Fruit fly (Drosophila melanogaster) whole organism, embryonic: ENCODE data around the gene Trpgamma.

ENCODE experiments used
- CG10267 ChIP-seq: fragments of 200-800 bp; sonication (Bioruptor generic); optimal IDR thresholded peaks from 2 replicates; lab custom pipeline; 2018; ENCODE audit warnings: missing biosample characterization, mild to moderate bottlenecking, missing genetic modification characterization, moderate library complexity
- CG11504 ChIP-seq: fragments of 200-800 bp; sonication (Bioruptor generic); optimal IDR thresholded peaks from 3 replicates; lab custom pipeline; 2019; ENCODE audit warnings: missing biosample characterization, mild to moderate bottlenecking, missing genetic modification characterization, moderate library complexity
- CG13624 ChIP-seq: fragments of 200-800 bp; sonication (Bioruptor generic); optimal IDR thresholded peaks from 2 replicates; lab custom pipeline; 2016; ENCODE audit warnings: missing biosample characterization, missing genetic modification characterization
- CG15514 ChIP-seq: fragments of 200-800 bp; sonication (Bioruptor generic); optimal IDR thresholded peaks from 3 replicates; lab custom pipeline; 2017; ENCODE audit warnings: missing biosample characterization, missing genetic modification characterization, mild to moderate bottlenecking, moderate library complexity, missing genetic modification reagents
- CG17328 ChIP-seq: fragments of 200-800 bp; sonication (Bioruptor generic); IDR thresholded peaks from 2 replicates; pipeline ENCODE4 v1.3.6; 2022; ENCODE audit warnings: missing biosample characterization, missing genetic modification characterization
- CG17361 ChIP-seq: fragments of 200-800 bp; sonication (Bioruptor generic); IDR thresholded peaks from 3 replicates; pipeline ENCODE4 v1.3.6; 2022; ENCODE audit warnings: missing biosample characterization, missing genetic modification characterization
- CG4854 ChIP-seq: fragments of 200-800 bp; sonication (Bioruptor generic); optimal IDR thresholded peaks from 2 replicates; lab custom pipeline; 2016; ENCODE audit warnings: missing biosample characterization, missing genetic modification characterization, inconsistent platforms
- CG6654 ChIP-seq: fragments of 200-800 bp; sonication (Bioruptor generic); optimal IDR thresholded peaks from 2 replicates; lab custom pipeline; 2017; ENCODE audit warnings: missing biosample characterization, mild to moderate bottlenecking, missing genetic modification characterization
- CG7556 ChIP-seq: fragments of 200-800 bp; sonication (Bioruptor generic); optimal IDR thresholded peaks from 2 replicates; lab custom pipeline; 2017; ENCODE audit warnings: missing biosample characterization, mild to moderate bottlenecking, missing genetic modification characterization
- CG7839 ChIP-seq: fragments of 200-800 bp; sonication (Bioruptor generic); optimal IDR thresholded peaks from 3 replicates; lab custom pipeline; 2018; ENCODE audit warnings: missing biosample characterization, mild to moderate bottlenecking, missing genetic modification characterization, moderate library complexity
- CG8281 ChIP-seq: fragments of 200-800 bp; sonication (Bioruptor generic); optimal IDR thresholded peaks from 2 replicates; lab custom pipeline; 2018; ENCODE audit warnings: missing biosample characterization, mild to moderate bottlenecking, missing genetic modification characterization, moderate library complexity
- CG8478 ChIP-seq: fragments of >200 bp; optimal IDR thresholded peaks from 2 replicates; lab custom pipeline; 2018
- E2f2 ChIP-seq: fragments of 200-800 bp; sonication (Bioruptor generic); IDR thresholded peaks from 2 replicates; pipeline ENCODE4 v1.3.6; 2022; ENCODE audit warnings: missing biosample characterization, missing genetic modification characterization
- Gsc ChIP-seq: fragments of 200-800 bp; sonication (Bioruptor generic); IDR thresholded peaks from 2 replicates; pipeline ENCODE4 v1.3.6; 2022; ENCODE audit warnings: missing biosample characterization, missing genetic modification characterization
- HLHmδ ChIP-seq: fragments of 200-800 bp; sonication (Bioruptor generic); optimal IDR thresholded peaks from 2 replicates; lab custom pipeline; 2018; ENCODE audit warnings: missing biosample characterization, mild to moderate bottlenecking, missing genetic modification characterization, moderate library complexity
- HmgZ ChIP-seq: fragments of 200-800 bp; sonication (Bioruptor generic); optimal IDR thresholded peaks from 2 replicates; lab custom pipeline; 2018; ENCODE audit warnings: missing biosample characterization, mild to moderate bottlenecking, missing genetic modification characterization
- Hr39 ChIP-seq: fragments of >200 bp; optimal IDR thresholded peaks from 2 replicates; lab custom pipeline; 2017
- MESR4 ChIP-seq: fragments of 200-800 bp; sonication (Bioruptor generic); optimal IDR thresholded peaks from 2 replicates; lab custom pipeline; 2018; ENCODE audit warnings: missing biosample characterization, mild to moderate bottlenecking, missing genetic modification characterization, moderate library complexity
- Med ChIP-seq: fragments of 200-800 bp; sonication (Bioruptor generic); peaks from one replicate; lab custom pipeline; 2016; ENCODE audit warnings: missing biosample characterization, missing genetic modification characterization, mild to moderate bottlenecking, inconsistent platforms, moderate library complexity
- Oli ChIP-seq: fragments of 200-800 bp; sonication (Bioruptor generic); optimal IDR thresholded peaks from 2 replicates; lab custom pipeline; 2018; ENCODE audit warnings: missing biosample characterization, mild to moderate bottlenecking, missing genetic modification characterization, moderate library complexity
- Opbp ChIP-seq: fragments of 200-800 bp; sonication (Bioruptor generic); IDR thresholded peaks from 3 replicates; pipeline ENCODE4 v1.3.6; 2022; ENCODE audit warnings: missing biosample characterization, missing genetic modification characterization; ENCODE audit not compliant: partially characterized antibody
- Pdp1 ChIP-seq, 2 experiments: fragments of 200-800 bp; sonication (Bioruptor generic); optimal IDR thresholded peaks; 3 replicates each; lab custom pipeline; 2016; ENCODE audit warnings: missing biosample characterization in 2 of 2, missing genetic modification characterization in 2 of 2, mild to moderate bottlenecking in 1 of 2, moderate library complexity in 1 of 2
- Stat92E ChIP-seq, 3 experiments: fragments of >200 bp in 2 of 3; fragments of 200-800 bp in 1 of 3; sonication (Bioruptor generic) in 1 of 3; optimal IDR thresholded peaks; 2 replicates each; lab custom pipeline; 2017 to 2019; ENCODE audit warnings: missing biosample characterization in 3 of 3, missing genetic modification characterization in 3 of 3, mild to moderate bottlenecking in 1 of 3, moderate library complexity in 1 of 3
- Taf1 ChIP-seq: fragments of 200-800 bp; sonication (Bioruptor generic); IDR thresholded peaks from 2 replicates; pipeline ENCODE4 v1.3.6; 2022; ENCODE audit warnings: missing biosample characterization, missing genetic modification characterization
- ac ChIP-seq: fragments of 200-800 bp; sonication (Bioruptor generic); optimal IDR thresholded peaks from 3 replicates; lab custom pipeline; 2017; ENCODE audit warnings: missing biosample characterization, mild to moderate bottlenecking, missing genetic modification characterization
- cad ChIP-seq: fragments of >200 bp; optimal IDR thresholded peaks from 2 replicates; lab custom pipeline; 2017; ENCODE audit warnings: missing biosample characterization, missing genetic modification characterization
- danr ChIP-seq: fragments of 200-800 bp; sonication (Bioruptor generic); IDR thresholded peaks from 2 replicates; pipeline ENCODE4 v1.3.6; 2022; ENCODE audit warnings: missing biosample characterization, missing genetic modification characterization
- ems ChIP-seq: fragments of 200-800 bp; sonication (Bioruptor generic); optimal IDR thresholded peaks from 3 replicates; lab custom pipeline; 2016; ENCODE audit warnings: missing biosample characterization, missing genetic modification characterization
- exex ChIP-seq: fragments of 200-800 bp; sonication (Bioruptor generic); optimal IDR thresholded peaks from 4 replicates; lab custom pipeline; 2018; ENCODE audit warnings: missing biosample characterization, mild to moderate bottlenecking, missing genetic modification characterization, moderate library complexity
- gcm ChIP-seq: fragments of 200-800 bp; sonication (Bioruptor generic); optimal IDR thresholded peaks from 2 replicates; lab custom pipeline; 2019; ENCODE audit warnings: missing biosample characterization, mild to moderate bottlenecking, missing genetic modification characterization, moderate library complexity
- gem ChIP-seq: fragments of 200-800 bp; sonication (Bioruptor generic); optimal IDR thresholded peaks from 2 replicates; lab custom pipeline; 2019; ENCODE audit warnings: missing biosample characterization, mild to moderate bottlenecking, missing genetic modification characterization, moderate library complexity
- hkb ChIP-seq, 2 experiments: fragments of 200-800 bp in 1 of 2; fragments of >200 bp in 1 of 2; sonication (Bioruptor generic) in 1 of 2; IDR thresholded peaks in 1 of 2; optimal IDR thresholded peaks in 1 of 2; 2 replicates each; pipeline versions ENCODE4 v1.3.6 to Lab custom; 2017 to 2022; ENCODE audit warnings: missing biosample characterization in 1 of 2, missing genetic modification characterization in 1 of 2
- kay ChIP-seq: fragments of 200-800 bp; sonication (Bioruptor generic); optimal IDR thresholded peaks from 2 replicates; lab custom pipeline; 2016; ENCODE audit warnings: missing biosample characterization, missing genetic modification characterization
- lab ChIP-seq: fragments of 200-800 bp; sonication (Bioruptor generic); optimal IDR thresholded peaks from 3 replicates; lab custom pipeline; 2017; ENCODE audit warnings: missing biosample characterization, missing genetic modification characterization, mild to moderate bottlenecking, moderate library complexity, missing genetic modification reagents
- lov ChIP-seq, 2 experiments: fragments of 200-800 bp in 1 of 2; fragments of >200 bp in 1 of 2; sonication (Bioruptor generic) in 1 of 2; IDR thresholded peaks in 1 of 2; optimal IDR thresholded peaks in 1 of 2; 2 replicates in 1 of 2; 3 replicates in 1 of 2; pipeline versions ENCODE4 v1.3.6 to Lab custom; 2017 to 2022; ENCODE audit warnings: missing biosample characterization in 1 of 2, missing genetic modification characterization in 1 of 2
- mirr ChIP-seq: fragments of 200-800 bp; sonication (Bioruptor generic); optimal IDR thresholded peaks from 3 replicates; lab custom pipeline; 2018; ENCODE audit warnings: missing biosample characterization, mild to moderate bottlenecking, missing genetic modification characterization
- pita ChIP-seq: fragments of 200-800 bp; sonication (Bioruptor generic); optimal IDR thresholded peaks from 2 replicates; lab custom pipeline; 2017; ENCODE audit warnings: missing biosample characterization, mild to moderate bottlenecking, missing genetic modification characterization
- pros ChIP-seq: fragments of 200-800 bp; sonication (Bioruptor generic); optimal IDR thresholded peaks from 3 replicates; lab custom pipeline; 2019; ENCODE audit warnings: missing biosample characterization, mild to moderate bottlenecking, missing genetic modification characterization, moderate library complexity
- run ChIP-seq: fragments of 200-800 bp; sonication (Bioruptor generic); optimal IDR thresholded peaks from 3 replicates; lab custom pipeline; 2018; ENCODE audit warnings: missing biosample characterization, mild to moderate bottlenecking, missing genetic modification characterization
- salm ChIP-seq: fragments of 200-800 bp; sonication (Bioruptor generic); optimal IDR thresholded peaks from 2 replicates; lab custom pipeline; 2018; ENCODE audit warnings: missing biosample characterization, mild to moderate bottlenecking, missing genetic modification characterization
- sd ChIP-seq: fragments of 200-800 bp; sonication (Bioruptor generic); optimal IDR thresholded peaks from 3 replicates; lab custom pipeline; 2018; ENCODE audit warnings: missing biosample characterization, mild to moderate bottlenecking, missing genetic modification characterization, moderate library complexity
- sens ChIP-seq: fragments of 200-800 bp; sonication (Bioruptor generic); peaks from one replicate; lab custom pipeline; 2016; ENCODE audit warnings: missing biosample characterization, missing genetic modification characterization
- shn ChIP-seq: fragments of 200-800 bp; sonication (Bioruptor generic); optimal IDR thresholded peaks from 3 replicates; lab custom pipeline; 2016; ENCODE audit warnings: missing biosample characterization, missing genetic modification characterization
- sug ChIP-seq: fragments of 200-800 bp; optimal IDR thresholded peaks from 2 replicates; lab custom pipeline; 2019; ENCODE audit warnings: missing biosample characterization, mild to moderate bottlenecking, missing genetic modification characterization, moderate library complexity
- zen2 ChIP-seq: fragments of 200-800 bp; sonication (Bioruptor generic); IDR thresholded peaks from 3 replicates; pipeline ENCODE4 v1.3.6; 2022; ENCODE audit warnings: missing biosample characterization, missing genetic modification characterization; ENCODE audit not compliant: partially characterized antibody

The Trpgamma gene

dm6 chr2L:16627948-16628347, 48.6 kb downstream of the Trpgamma start:
- no peak for TF ChIP-seq Taf1
- no peak for TF ChIP-seq shn (GFP tag; lab: Kevin White, UChicago)
- TF ChIP-seq run (tag; lab: Kevin White, UChicago), result no peak
- no peak for TF ChIP-seq HLHmδ (GFP tag; lab: Kevin White, UChicago)
- TF ChIP-seq gcm (GFP tag; lab: Kevin White, UChicago), result peak; percentile 25
- TF ChIP-seq MESR4 (GFP tag; lab: Kevin White, UChicago), result no peak
- no peak for TF ChIP-seq kay (GFP tag; lab: Kevin White, UChicago)
- TF ChIP-seq Med, result peak; percentile 51
- TF ChIP-seq Pdp1 (GFP tag; optimal IDR thresholded peaks at IDR 0.05; lab: Kevin White, UChicago), result peak in 1 of 2 experiments; percentile 56
- TF ChIP-seq CG8281 (tag; lab: Kevin White, UChicago), result peak; percentile 89
- no peak for TF ChIP-seq ems (GFP tag; lab: Kevin White, UChicago)
- TF ChIP-seq gem (tag; lab: Kevin White, UChicago), result no peak
- TF ChIP-seq lov (optimal IDR thresholded peaks at IDR 0.05; lab: Kevin White, UChicago), result no peak
- TF ChIP-seq lov (GFP tag; IDR thresholded peaks at IDR 0.05; lab: Robert Waterston, UW), result no peak
- peak; percentile 67 for TF ChIP-seq CG6654 (GFP tag; lab: Kevin White, UChicago)
- TF ChIP-seq zen2, result no peak
- peak; percentile 38 for TF ChIP-seq cad (GFP tag; lab: Kevin White, UChicago)
- TF ChIP-seq pros, result no peak
- no peak for TF ChIP-seq E2f2 (GFP tag; lab: Robert Waterston, UW)
- TF ChIP-seq CG10267, result no peak

dm6 chr2L:16622162-16622561, 54.3 kb downstream of the Trpgamma start:
- TF ChIP-seq CG11504 (tag; lab: Kevin White, UChicago), result peak; percentile 25
- peak; percentile 70 for TF ChIP-seq Hr39 (lab: Kevin White, UChicago)
- TF ChIP-seq CG8478 (lab: Kevin White, UChicago), result peak; percentile 56
- TF ChIP-seq CG7839 (tag; lab: Kevin White, UChicago), result no peak
- 0 out of 3 replicates have a peak, but pooled peaks have one; percentile 5 for TF ChIP-seq Opbp (GFP tag; lab: Robert Waterston, UW)

dm6 chr2L:16621460-16621859, 55.0 kb downstream of the Trpgamma start:
- TF ChIP-seq Pdp1 (GFP tag; optimal IDR thresholded peaks at IDR 0.05; lab: Kevin White, UChicago), result peak in 1 of 2 experiments; percentile 2
- peak; percentile 29 for TF ChIP-seq exex (tag; lab: Kevin White, UChicago)
- TF ChIP-seq HmgZ (tag; lab: Kevin White, UChicago), result no peak
- TF ChIP-seq sd, result peak; percentile 95
- no peak for TF ChIP-seq CG17328 (GFP tag; lab: Robert Waterston, UW)
- TF ChIP-seq Stat92E (GFP tag; optimal IDR thresholded peaks at IDR 0.05; lab: Kevin White, UChicago), result peak in 1 of 3 experiments; percentile 68
- peak; percentile 58 for TF ChIP-seq sens

- TF ChIP-seq Gsc (GFP tag; lab: Robert Waterston, UW) (peak; percentile 16; the same call in 1 of the 2 replicates), mirr (no peak), danr (peak; percentile 57), Oli (tag; lab: Kevin White, UChicago) (peak; percentile 66), CG15514 (peak; percentile 40), CG7556 (GFP tag; lab: Kevin White, UChicago) (peak; percentile 71), CG4854 (GFP tag; lab: Kevin White, UChicago) (peak; percentile 50), lab (peak; percentile 70), sug (tag; lab: Kevin White, UChicago) (peak; percentile 2), CG17361 (peak; percentile 93), hkb (optimal IDR thresholded peaks at IDR 0.05; lab: Kevin White, UChicago) (no peak), hkb (GFP tag; IDR thresholded peaks at IDR 0.05; lab: Robert Waterston, UW) (peak; percentile 51; the same call in 1 of the 2 replicates), ac (no peak), pita (GFP tag; lab: Kevin White, UChicago) (no peak), CG13624 (peak; percentile 16), salm (no peak)
Measured at dm6 chr2L:16620384-16620908, 56.1 kb downstream of the Trpgamma start.
